Fruit fly (Drosophila melanogaster): Measurements from ENCODE around the gene CG5039.

CG5039 gene

dm6 chr3R:25631079-25631478, 47.4 kb upstream of the CG5039 start (continued):
- TF ChIP-seq D19A (tag; optimal IDR thresholded peaks at IDR 0.05): peak; percentile 58
- peak; percentile 49; the same call in 1 of the 2 replicates for TF ChIP-seq CG4404 (GFP tag; IDR thresholded peaks at IDR 0.05)
- peak; percentile 56 for TF ChIP-seq Rx (GFP tag; IDR thresholded peaks at IDR 0.05)
- peak; percentile 50 for TF ChIP-seq CG12104 (GFP tag; optimal IDR thresholded peaks at IDR 0.05)
- TF ChIP-seq Awh (GFP tag; IDR thresholded peaks at IDR 0.05): peak; percentile 75
- peak; percentile 79 for TF ChIP-seq sisA (GFP tag; IDR thresholded peaks at IDR 0.05)
- peak; percentile 38 for TF ChIP-seq trem (tag; optimal IDR thresholded peaks at IDR 0.05)
- no peak for TF ChIP-seq CG8290 (GFP tag; optimal IDR thresholded peaks at IDR 0.05)
- TF ChIP-seq CG8290 (tag; optimal IDR thresholded peaks at IDR 0.05): peak in 1 of 2 experiments; percentile 14
- peak; percentile 74 for TF ChIP-seq CG15269 (tag; optimal IDR thresholded peaks at IDR 0.05)
- TF ChIP-seq stc (GFP tag; IDR thresholded peaks at IDR 0.05): peak; percentile 65
- TF ChIP-seq CG7987 (GFP tag; optimal IDR thresholded peaks at IDR 0.05): no peak
- TF ChIP-seq seq (GFP tag; IDR thresholded peaks at IDR 0.05): peak; percentile 70
- peak; percentile 62 for TF ChIP-seq Meics (GFP tag; optimal IDR thresholded peaks at IDR 0.05)
- TF ChIP-seq cad (GFP tag; optimal IDR thresholded peaks at IDR 0.05): no peak
- TF ChIP-seq CG11504 (tag; optimal IDR thresholded peaks at IDR 0.05): peak; percentile 76
- 0 out of 2 replicates have a peak, but pooled peaks have one; percentile 22 for TF ChIP-seq rib (GFP tag; IDR thresholded peaks at IDR 0.05)
- TF ChIP-seq CG31224 (GFP tag; IDR thresholded peaks at IDR 0.05): no peak
- no peak for TF ChIP-seq YL-1 (GFP tag; optimal IDR thresholded peaks at IDR 0.05)
- TF ChIP-seq CG12071 (GFP tag; optimal IDR thresholded peaks at IDR 0.05): peak; percentile 74
- TF ChIP-seq CG17328 (GFP tag; IDR thresholded peaks at IDR 0.05): peak; percentile 76
- TF ChIP-seq CoRest (tag; optimal IDR thresholded peaks at IDR 0.05): peak; percentile 68
- peak; percentile 54 for TF ChIP-seq CG12659 (GFP tag; optimal IDR thresholded peaks at IDR 0.05)
- TF ChIP-seq insv (GFP tag; optimal IDR thresholded peaks at IDR 0.05): no peak
- peak; percentile 72 for TF ChIP-seq CG17361 (GFP tag; IDR thresholded peaks at IDR 0.05)
- TF ChIP-seq chm (GFP tag; IDR thresholded peaks at IDR 0.05): peak; percentile 65; the same call in 1 of the 2 replicates
- peak; percentile 66 for TF ChIP-seq NfI (GFP tag; optimal IDR thresholded peaks at IDR 0.05)
- peak; percentile 50; the same call in 1 of the 2 replicates for TF ChIP-seq CG8765 (GFP tag; IDR thresholded peaks at IDR 0.05)
- TF ChIP-seq caup (GFP tag; optimal IDR thresholded peaks at IDR 0.05; ENCODE audit: severe bottlenecking): peak; percentile 61
- TF ChIP-seq Hr51 (GFP tag; optimal IDR thresholded peaks at IDR 0.05): peak; percentile 37 to 71
- TF ChIP-seq CG3163 (GFP tag; optimal IDR thresholded peaks at IDR 0.05): no peak
- TF ChIP-seq Sox100B (GFP tag; optimal IDR thresholded peaks at IDR 0.05): no peak
- peak; percentile 83 for TF ChIP-seq Xrp1 (GFP tag; IDR thresholded peaks at IDR 0.05)
- peak; percentile 58 for TF ChIP-seq nmo (GFP tag; optimal IDR thresholded peaks at IDR 0.05)
- TF ChIP-seq Dfd (GFP tag; optimal IDR thresholded peaks at IDR 0.05): no peak
- peak; percentile 25 for TF ChIP-seq Mad (GFP tag; optimal IDR thresholded peaks at IDR 0.05)
- TF ChIP-seq CG17186 (GFP tag; optimal IDR thresholded peaks at IDR 0.05): no peak
- peak; percentile 43 for TF ChIP-seq Hr3 (GFP tag; optimal IDR thresholded peaks at IDR 0.05)
- peak; percentile 30 for TF ChIP-seq CG4328 (GFP tag; optimal IDR thresholded peaks at IDR 0.05)
- TF ChIP-seq CG16813 (GFP tag; IDR thresholded peaks at IDR 0.05; ENCODE audit: partially characterized antibody): no peak
- TF ChIP-seq fd64A (GFP tag; optimal IDR thresholded peaks at IDR 0.05): peak; percentile 13
- TF ChIP-seq H15 (GFP tag; IDR thresholded peaks at IDR 0.05): peak; percentile 65; the same call in 2 of the 3 replicates
- TF ChIP-seq br (optimal IDR thresholded peaks at IDR 0.05): no peak
- TF ChIP-seq Oaz (GFP tag; IDR thresholded peaks at IDR 0.05): 0 out of 2 replicates have a peak, but pooled peaks have one; percentile 11
- TF ChIP-seq Nf-YA (GFP tag; IDR thresholded peaks at IDR 0.05): peak; percentile 67
- TF ChIP-seq Ptx1 (GFP tag; IDR thresholded peaks at IDR 0.05): peak; percentile 81
- peak; percentile 48 for TF ChIP-seq CG5245 (GFP tag; optimal IDR thresholded peaks at IDR 0.05)
- peak; percentile 46 for TF ChIP-seq tx (GFP tag; optimal IDR thresholded peaks at IDR 0.05)
- no peak for TF ChIP-seq CG16779 (GFP tag; IDR thresholded peaks at IDR 0.05)
- TF ChIP-seq sim (GFP tag; IDR thresholded peaks at IDR 0.05): peak; percentile 48; the same call in 1 of the 2 replicates
- TF ChIP-seq pan (optimal IDR thresholded peaks at IDR 0.05): no peak
- peak in 1 of 2 experiments; percentile 75 for TF ChIP-seq pan (GFP tag; optimal IDR thresholded peaks at IDR 0.05 in 1 of 2, IDR thresholded peaks at IDR 0.05 in 1 of 2)

Measured in whole organism, embryonic.